3 worm cellular contexts compared by ENCODE assay signal in the genomic region with DNA sequence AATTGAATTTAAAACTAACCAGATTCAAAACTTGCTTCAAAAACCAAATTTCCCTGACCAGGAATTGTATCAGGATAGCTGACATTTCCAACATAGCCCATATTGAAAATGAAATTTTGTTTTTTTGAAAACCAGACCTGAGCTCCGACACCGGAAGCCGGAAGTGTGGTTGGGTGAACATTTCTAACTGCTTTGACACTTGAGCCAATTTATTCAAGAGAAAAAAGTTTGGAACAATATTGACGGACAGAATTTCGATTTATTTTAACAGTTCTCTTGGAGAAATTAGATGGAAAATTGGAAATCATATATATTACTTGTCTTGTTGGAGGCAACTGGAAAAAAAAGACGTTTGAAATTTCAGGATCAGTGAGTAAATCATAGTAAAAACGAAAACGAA.
TF ChIP-seq lines count a peak whose summit lies in the region.

A gene (minus strand): TSS at position 101 of the 400 bp plus-strand sequence.

TF ChIP-seq in whole organism, L3 larva, 47 proteins besides CTCF, POLR2A, EP300 and RAD21:
- TF ChIP-seq elt-1 (tag; optimal IDR thresholded peaks at IDR 0.05; lab: Kevin White, UChicago) (no peak), nhr-12 (tag; optimal IDR thresholded peaks at IDR 0.05; lab: Kevin White, UChicago) (no peak), egl-5 (tag; optimal IDR thresholded peaks at IDR 0.05; lab: Kevin White, UChicago) (no peak), pqm-1 (tag; optimal IDR thresholded peaks at IDR 0.05; lab: Kevin White, UChicago) (no peak), ceh-9 (tag; optimal IDR thresholded peaks at IDR 0.05; lab: Kevin White, UChicago) (no peak), elt-2 (tag; optimal IDR thresholded peaks at IDR 0.05; lab: Kevin White, UChicago) (peak; percentile 3)

TF ChIP-seq in whole organism, L4 larva, 104 proteins besides CTCF, POLR2A, EP300 and RAD21:
- TF ChIP-seq aha-1 (tag; lab: Kevin White, UChicago) (peak; percentile 11), snpc-4 (tag; optimal IDR thresholded peaks at IDR 0.05; lab: Kevin White, UChicago) (no peak), ama-1 (optimal IDR thresholded peaks at IDR 0.05; lab: Kevin White, UChicago) (peak; percentile 0), hlh-30 (tag; optimal IDR thresholded peaks at IDR 0.05; lab: Kevin White, UChicago; ENCODE audit: insufficient read depth) (no peak), mep-1 (tag; optimal IDR thresholded peaks at IDR 0.05; lab: Kevin White, UChicago) (peak; percentile 25), ZK337.2 (GFP tag; IDR thresholded peaks at IDR 0.05; lab: Robert Waterston, UW) (no peak), lin-38 (GFP tag; IDR thresholded peaks at IDR 0.05; lab: Robert Waterston, UW) (0 out of 2 replicates have a peak, but pooled peaks have one; percentile 16)
TF ChIP-seq in whole organism, L4 larva: peak in this region for 4.

TF ChIP-seq in whole organism, young adult, 124 proteins besides CTCF, POLR2A, EP300 and RAD21:
- 0 out of 2 replicates have a peak, but pooled peaks have one; percentile 11 for TF ChIP-seq Y53G8AR.9 (GFP tag; conservative IDR thresholded peaks at IDR 0.05; lab: Robert Waterston, UW)
- no peak for TF ChIP-seq lin-40 (tag; optimal IDR thresholded peaks at IDR 0.05; lab: Kevin White, UChicago)
- no peak for TF ChIP-seq lin-26 (GFP tag; IDR thresholded peaks at IDR 0.05; lab: Robert Waterston, UW)
- TF ChIP-seq him-1 (tag; optimal IDR thresholded peaks at IDR 0.05; lab: Kevin White, UChicago): peak; percentile 23
- no peak for TF ChIP-seq athp-1 (tag; optimal IDR thresholded peaks at IDR 0.05; lab: Kevin White, UChicago)
- TF ChIP-seq madf-3 (GFP tag; IDR thresholded peaks at IDR 0.05; lab: Robert Waterston, UW): 0 out of 2 replicates have a peak, but pooled peaks have one; percentile 42
- TF ChIP-seq hsf-1 (GFP tag; IDR thresholded peaks at IDR 0.05; lab: Robert Waterston, UW): 0 out of 2 replicates have a peak, but pooled peaks have one; percentile 22
- TF ChIP-seq madf-6 (GFP tag; IDR thresholded peaks at IDR 0.05; lab: Robert Waterston, UW): no peak
- peak; percentile 40; the same call in 1 of the 2 replicates for TF ChIP-seq B0336.3 (GFP tag; IDR thresholded peaks at IDR 0.05; lab: Robert Waterston, UW)
- no peak for TF ChIP-seq zfh-2 (GFP tag; conservative IDR thresholded peaks at IDR 0.05; lab: Robert Waterston, UW)
- peak; percentile 36; the same call in 1 of the 2 replicates for TF ChIP-seq Y95B8A.8 (GFP tag; IDR thresholded peaks at IDR 0.05; lab: Robert Waterston, UW)
- no peak for TF ChIP-seq unc-62 (GFP tag; optimal IDR thresholded peaks at IDR 0.05; lab: Kevin White, UChicago)
- TF ChIP-seq lag-1 (GFP tag; IDR thresholded peaks at IDR 0.05; lab: Robert Waterston, UW): no peak
- TF ChIP-seq rec-8 (tag; optimal IDR thresholded peaks at IDR 0.05; lab: Kevin White, UChicago): no peak
- no peak for TF ChIP-seq dox-1 (GFP tag; IDR thresholded peaks at IDR 0.05; lab: Robert Waterston, UW)
- TF ChIP-seq B0261.1 (tag; optimal IDR thresholded peaks at IDR 0.05; lab: Kevin White, UChicago): no peak
- no peak for TF ChIP-seq hmg-20 (GFP tag; IDR thresholded peaks at IDR 0.05; lab: Robert Waterston, UW)
- TF ChIP-seq F57C9.4 (tag; optimal IDR thresholded peaks at IDR 0.05; lab: Kevin White, UChicago): no peak
- TF ChIP-seq F39B2.1 (GFP tag; IDR thresholded peaks at IDR 0.05; lab: Robert Waterston, UW): no peak
- no peak for TF ChIP-seq lsl-1 (GFP tag; optimal IDR thresholded peaks at IDR 0.05; lab: Kevin White, UChicago)
- no peak for TF ChIP-seq F23B12.7 (tag; optimal IDR thresholded peaks at IDR 0.05; lab: Kevin White, UChicago; ENCODE audit: insufficient read depth)
TF ChIP-seq in whole organism, young adult: peak in this region for 6.
